Fruit fly (Drosophila melanogaster) whole organism, wandering third instar larva: Measurements from ENCODE around the gene Bap60.

ENCODE experiments used
- Abd-B ChIP-seq: fragments of >200 bp; optimal IDR thresholded peaks from 2 replicates; lab custom pipeline; 2017; ENCODE audit warnings: missing biosample characterization, missing genetic modification characterization
- CG32264 ChIP-seq: fragments of 200-800 bp; sonication (Bioruptor generic); optimal IDR thresholded peaks from 2 replicates; lab custom pipeline; 2016; ENCODE audit warnings: missing biosample characterization, missing genetic modification characterization
- CG9705 ChIP-seq: fragments of 200-800 bp; sonication (Bioruptor generic); optimal IDR thresholded peaks from 2 replicates; lab custom pipeline; 2018; ENCODE audit warnings: missing biosample characterization, mild to moderate bottlenecking, missing genetic modification characterization
- CrebA ChIP-seq: fragments of 200-800 bp; sonication (Bioruptor generic); optimal IDR thresholded peaks from 2 replicates; lab custom pipeline; 2016; ENCODE audit warnings: missing biosample characterization, mild to moderate bottlenecking, missing genetic modification characterization, borderline replicate concordance
- Dfd ChIP-seq: fragments of >200 bp; optimal IDR thresholded peaks from 2 replicates; lab custom pipeline; 2017; ENCODE audit warnings: missing biosample characterization, missing genetic modification characterization
- Dif ChIP-seq: fragments of 200-275, 200-300 bp; sonication (Bioruptor generic); optimal IDR thresholded peaks from 2 replicates; lab custom pipeline; 2018; ENCODE audit warnings: missing biosample characterization, missing genetic modification characterization; ENCODE audit not compliant: partially characterized antibody
- GATAd ChIP-seq: sonication (Bioruptor generic); optimal IDR thresholded peaks from 2 replicates; lab custom pipeline; 2016; ENCODE audit warnings: missing biosample characterization, missing genetic modification characterization
- HLH106 ChIP-seq: fragments of 200-800 bp; optimal IDR thresholded peaks from 3 replicates; lab custom pipeline; 2019; ENCODE audit warnings: missing biosample characterization, mild to moderate bottlenecking, missing genetic modification characterization, moderate library complexity
- Hnf4 ChIP-seq: fragments of 200-800 bp; sonication (Bioruptor generic); optimal IDR thresholded peaks from 2 replicates; lab custom pipeline; 2016; ENCODE audit warnings: missing biosample characterization, mild to moderate bottlenecking, missing genetic modification characterization
- Hr78 ChIP-seq: fragments of >200 bp; optimal IDR thresholded peaks from 2 replicates; lab custom pipeline; 2017; ENCODE audit warnings: missing biosample characterization, missing genetic modification characterization
- Hr83 ChIP-seq: fragments of 200-300 bp; sonication (Bioruptor generic); optimal IDR thresholded peaks from 2 replicates; lab custom pipeline; 2016; ENCODE audit warnings: missing biosample characterization, mild to moderate bottlenecking, missing genetic modification characterization, moderate library complexity; ENCODE audit not compliant: poor library complexity, severe bottlenecking
- Jra ChIP-seq: sonication (Bioruptor generic); optimal IDR thresholded peaks from 2 replicates; lab custom pipeline; 2016; ENCODE audit warnings: missing biosample characterization, missing genetic modification characterization
- Mio ChIP-seq: sonication (Bioruptor generic); optimal IDR thresholded peaks from 2 replicates; lab custom pipeline; 2016; ENCODE audit warnings: missing biosample characterization, missing genetic modification characterization
- Myc ChIP-seq: fragments of >200 bp; optimal IDR thresholded peaks from 2 replicates; lab custom pipeline; 2017
- N ChIP-seq: fragments of >200 bp; optimal IDR thresholded peaks from 2 replicates; lab custom pipeline; 2018; ENCODE audit warnings: missing biosample characterization, missing external identifiers, missing genetic modification characterization
- OdsH ChIP-seq: fragments of 200-800 bp; sonication (Bioruptor generic); optimal IDR thresholded peaks from 2 replicates; lab custom pipeline; 2016; ENCODE audit warnings: missing biosample characterization, mild to moderate bottlenecking, missing genetic modification characterization
- Rel ChIP-seq, 2 experiments: fragments of 200-800 bp; sonication (Bioruptor generic) in 1 of 2; optimal IDR thresholded peaks; 2 replicates in 1 of 2; 3 replicates in 1 of 2; lab custom pipeline; 2016 to 2019; ENCODE audit warnings: mild to moderate bottlenecking in 2 of 2, missing biosample characterization in 2 of 2, missing genetic modification characterization in 2 of 2, moderate library complexity in 1 of 2
- Sp1 ChIP-seq: fragments of 200-800 bp; sonication (Bioruptor generic); optimal IDR thresholded peaks from 3 replicates; lab custom pipeline; 2019; ENCODE audit warnings: missing biosample characterization, mild to moderate bottlenecking, missing genetic modification characterization, moderate library complexity
- Vsx2 ChIP-seq: fragments of 200-300, 225-300 bp; sonication (Bioruptor generic); optimal IDR thresholded peaks from 2 replicates; lab custom pipeline; 2018; ENCODE audit warnings: missing biosample characterization, missing genetic modification characterization; ENCODE audit not compliant: partially characterized antibody
- br ChIP-seq: fragments of 200-800 bp; sonication (Bioruptor generic); optimal IDR thresholded peaks from 2 replicates; lab custom pipeline; 2016; ENCODE audit warnings: missing biosample characterization, missing genetic modification characterization
- brk ChIP-seq: fragments of 200-800 bp; sonication (Bioruptor generic); optimal IDR thresholded peaks from 2 replicates; lab custom pipeline; 2016; ENCODE audit warnings: missing biosample characterization, mild to moderate bottlenecking, missing genetic modification characterization
- dl ChIP-seq, 2 experiments: fragments of 175-275, 200-275 bp in 1 of 2; fragments of 200-275 bp in 1 of 2; sonication (Bioruptor generic); optimal IDR thresholded peaks; lab custom pipeline; 2018; ENCODE audit warnings: mild to moderate bottlenecking in 2 of 2, missing biosample characterization in 2 of 2, missing genetic modification characterization in 2 of 2, moderate library complexity in 2 of 2; ENCODE audit not compliant: partially characterized antibody in 2 of 2, insufficient read depth in 1 of 2
- dmrt93B ChIP-seq: fragments of 200-800 bp; sonication (Bioruptor generic); optimal IDR thresholded peaks from 2 replicates; lab custom pipeline; 2018; ENCODE audit warnings: missing biosample characterization, mild to moderate bottlenecking, missing genetic modification characterization
- dsf ChIP-seq: sonication (Bioruptor generic); optimal IDR thresholded peaks from 2 replicates; lab custom pipeline; 2016; ENCODE audit warnings: missing biosample characterization, missing genetic modification characterization, borderline replicate concordance
- ey ChIP-seq: fragments of 200-800 bp; sonication (Bioruptor generic); optimal IDR thresholded peaks from 2 replicates; lab custom pipeline; 2016; ENCODE audit warnings: missing biosample characterization, missing genetic modification characterization
- foxo ChIP-seq, 2 experiments: fragments of 200-800 bp; sonication (Bioruptor generic); optimal IDR thresholded peaks; 2 replicates in 1 of 2; 3 replicates in 1 of 2; lab custom pipeline; 2016 to 2017; ENCODE audit warnings: missing biosample characterization in 2 of 2, missing genetic modification characterization in 2 of 2
- fru ChIP-seq: fragments of 200-800 bp; sonication (Bioruptor generic); optimal IDR thresholded peaks from 3 replicates; lab custom pipeline; 2016; ENCODE audit warnings: missing biosample characterization, mild to moderate bottlenecking, missing genetic modification characterization
- h ChIP-seq: fragments of 200-800 bp; sonication (Bioruptor generic); optimal IDR thresholded peaks from 3 replicates; lab custom pipeline; 2016; ENCODE audit warnings: missing biosample characterization, mild to moderate bottlenecking, missing genetic modification characterization
- jim ChIP-seq: fragments of 175-275, 200-325 bp; sonication (Bioruptor generic); optimal IDR thresholded peaks from 2 replicates; lab custom pipeline; 2016; ENCODE audit warnings: missing biosample characterization, mild to moderate bottlenecking, missing genetic modification characterization
- lola ChIP-seq: fragments of >200 bp; optimal IDR thresholded peaks from 2 replicates; lab custom pipeline; 2017; ENCODE audit warnings: missing biosample characterization, missing genetic modification characterization
- pan ChIP-seq: fragments of >200 bp; optimal IDR thresholded peaks from 2 replicates; lab custom pipeline; 2017
- psq ChIP-seq: fragments of 200-800 bp; sonication (Bioruptor generic); optimal IDR thresholded peaks from 3 replicates; lab custom pipeline; 2017; ENCODE audit warnings: missing biosample characterization, mild to moderate bottlenecking, missing genetic modification characterization, moderate library complexity
- rgr ChIP-seq: fragments of 200-800 bp; sonication (Bioruptor generic); optimal IDR thresholded peaks from 3 replicates; lab custom pipeline; 2016; ENCODE audit warnings: missing biosample characterization, mild to moderate bottlenecking, missing genetic modification characterization
- sage ChIP-seq: fragments of 200-800 bp; sonication (Bioruptor generic); optimal IDR thresholded peaks from 2 replicates; lab custom pipeline; 2016; ENCODE audit warnings: missing biosample characterization, mild to moderate bottlenecking, missing genetic modification characterization
- sv ChIP-seq: fragments of 200-800 bp; sonication (Bioruptor generic); optimal IDR thresholded peaks from 3 replicates; lab custom pipeline; 2016; ENCODE audit warnings: missing biosample characterization, missing genetic modification characterization
- tai ChIP-seq: sonication (Bioruptor generic); optimal IDR thresholded peaks from 2 replicates; lab custom pipeline; 2016; ENCODE audit warnings: missing biosample characterization, missing genetic modification characterization
- usp ChIP-seq: fragments of >200 bp; optimal IDR thresholded peaks from 2 replicates; lab custom pipeline; 2017; ENCODE audit warnings: missing biosample characterization, missing genetic modification characterization
- woc ChIP-seq: sonication (Bioruptor generic); optimal IDR thresholded peaks from 2 replicates; lab custom pipeline; 2016; ENCODE audit warnings: missing biosample characterization, mild to moderate bottlenecking, missing genetic modification characterization

The Bap60 gene

dm6 chrX:13128750-13129152 is 30.6 kb downstream of the Bap60 start, which contains the start of the genes CG32638, CG15717 and MFS10:
TSS of gene CG32638 (minus strand) at chrX:13128794.
TSS of gene CG15717 (plus strand) at chrX:13128952.
TSS of gene MFS10 (plus strand) at chrX:13129018.
- TF ChIP-seq tai (GFP tag; lab: Kevin White, UChicago) (no peak), psq (GFP tag; lab: Kevin White, UChicago) (peak; percentile 5), Myc (lab: Kevin White, UChicago) (no peak), N (GFP tag; lab: Kevin White, UChicago) (peak; percentile 4), h (GFP tag; lab: Kevin White, UChicago) (peak; percentile 61), dsf (GFP tag; lab: Kevin White, UChicago) (no peak), woc (GFP tag; lab: Kevin White, UChicago) (no peak), Sp1 (GFP tag; lab: Kevin White, UChicago) (peak; percentile 33), dl (GFP tag; optimal IDR thresholded peaks at IDR 0.05; lab: Kevin White, UChicago; ENCODE audit: insufficient read depth in 1 of 2, partially characterized antibody in 2 of 2) (no peak), Hr83 (peak; percentile 79), fru (GFP tag; lab: Kevin White, UChicago) (peak; percentile 26), pan (lab: Kevin White, UChicago) (no peak), brk (GFP tag; lab: Kevin White, UChicago) (no peak), CG9705 (GFP tag; lab: Kevin White, UChicago) (no peak), Abd-B (GFP tag; lab: Kevin White, UChicago) (no peak), Hr78 (GFP tag; lab: Kevin White, UChicago) (no peak), lola (GFP tag; lab: Kevin White, UChicago) (no peak), Vsx2 (GFP tag; lab: Kevin White, UChicago) (no peak), jim (GFP tag; lab: Kevin White, UChicago) (no peak), CrebA (GFP tag; lab: Kevin White, UChicago) (no peak), Jra (peak; percentile 23), Dfd (GFP tag; lab: Kevin White, UChicago) (no peak), HLH106 (tag; lab: Kevin White, UChicago) (no peak), Rel (GFP tag; optimal IDR thresholded peaks at IDR 0.05; lab: Kevin White, UChicago) (no peak), Rel (tag; optimal IDR thresholded peaks at IDR 0.05; lab: Kevin White, UChicago) (peak; percentile 30), sv (GFP tag; lab: Kevin White, UChicago) (no peak), Dif (GFP tag; lab: Kevin White, UChicago) (peak; percentile 15), usp (no peak), br (GFP tag; lab: Kevin White, UChicago) (peak; percentile 23), Mio (GFP tag; lab: Kevin White, UChicago) (no peak), dmrt93B (GFP tag; lab: Kevin White, UChicago) (no peak), OdsH (GFP tag; lab: Kevin White, UChicago) (no peak), rgr (peak; percentile 50), sage (GFP tag; lab: Kevin White, UChicago) (no peak), CG32264 (no peak), Hnf4 (peak; percentile 36), GATAd (no peak), foxo (GFP tag; optimal IDR thresholded peaks at IDR 0.05; lab: Kevin White, UChicago) (peak in 1 of 2 experiments; percentile 39), ey (no peak)

dm6 chrX:13127973-13128749 is 31.1 kb downstream of the Bap60 start:
- peak; percentile 45 for TF ChIP-seq Hnf4
- TF ChIP-seq br (GFP tag; lab: Kevin White, UChicago), result peak; percentile 32
- peak; percentile 18 for TF ChIP-seq fru (GFP tag; lab: Kevin White, UChicago)
- peak; percentile 78 for TF ChIP-seq Dfd (GFP tag; lab: Kevin White, UChicago)
- TF ChIP-seq GATAd, result no peak
- TF ChIP-seq woc (GFP tag; lab: Kevin White, UChicago), result peak; percentile 40
- peak; percentile 20 for TF ChIP-seq ey
- TF ChIP-seq jim (GFP tag; lab: Kevin White, UChicago), result no peak
- peak; percentile 6 for TF ChIP-seq sv (GFP tag; lab: Kevin White, UChicago)
- TF ChIP-seq tai (GFP tag; lab: Kevin White, UChicago), result peak; percentile 15
- TF ChIP-seq N (GFP tag; lab: Kevin White, UChicago), result peak; percentile 57
- peak in 1 of 2 experiments; percentile 51 for TF ChIP-seq foxo (GFP tag; optimal IDR thresholded peaks at IDR 0.05; lab: Kevin White, UChicago)
- peak; percentile 33 for TF ChIP-seq rgr
- TF ChIP-seq psq (GFP tag; lab: Kevin White, UChicago), result peak; percentile 11
- TF ChIP-seq Hr78 (GFP tag; lab: Kevin White, UChicago), result no peak
- TF ChIP-seq Rel (GFP tag; optimal IDR thresholded peaks at IDR 0.05; lab: Kevin White, UChicago), result no peak
- peak; percentile 99 for TF ChIP-seq Rel (tag; optimal IDR thresholded peaks at IDR 0.05; lab: Kevin White, UChicago)
- peak; percentile 36 for TF ChIP-seq h (GFP tag; lab: Kevin White, UChicago)
- no peak for TF ChIP-seq usp
- TF ChIP-seq, all 38 proteins: peak for 14
